Worm (Caenorhabditis elegans) whole organism, young adult: Measurements from ENCODE around the gene Y39A3B.8.

Experiments used
- B0261.1 ChIP-seq: sonication (generic microtip); optimal IDR thresholded peaks from 2 replicates; lab custom pipeline; 2016; ENCODE audit warnings: mild to moderate bottlenecking, missing genetic modification characterization, moderate library complexity, missing compliant biosample characterization
- F52B5.7 ChIP-seq: sonication (generic microtip); optimal IDR thresholded peaks from 2 replicates; lab custom pipeline; 2016; ENCODE audit warnings: mild to moderate bottlenecking, missing genetic modification characterization, missing compliant biosample characterization
- cebp-1 ChIP-seq, 2 experiments: fragments of 200-800 bp in 1 of 2; sonication (Bioruptor generic) in 1 of 2; sonication (generic microtip) in 1 of 2; IDR thresholded peaks in 1 of 2; optimal IDR thresholded peaks in 1 of 2; 2 replicates each; pipeline versions ENCODE4 v1.3.6 to Lab custom; 2017 to 2022; ENCODE audit warnings: missing compliant biosample characterization in 2 of 2, missing genetic modification characterization in 2 of 2, mild to moderate bottlenecking in 1 of 2, missing genetic modification reagents in 1 of 2, moderate library complexity in 1 of 2
- cebp-2 ChIP-seq: fragments of 200-800 bp; sonication (Bioruptor generic); IDR thresholded peaks from 2 replicates; pipeline ENCODE4 v1.3.6; 2022; ENCODE audit warnings: missing genetic modification characterization, missing compliant biosample characterization
- hrde-1 ChIP-seq: sonication (generic microtip); optimal IDR thresholded peaks from 2 replicates; lab custom pipeline; 2016; ENCODE audit warnings: missing genetic modification characterization, mild to moderate bottlenecking, missing compliant biosample characterization, moderate library complexity, missing genotype, missing genetic modification reagents, borderline replicate concordance
- lin-54 ChIP-seq: fragments of 200-800 bp; sonication (Bioruptor generic); optimal IDR thresholded peaks from 2 replicates; lab custom pipeline; 2018; ENCODE audit warnings: mild to moderate bottlenecking, missing genetic modification characterization, missing compliant biosample characterization
- nhr-179 ChIP-seq: sonication (generic microtip); optimal IDR thresholded peaks from 2 replicates; lab custom pipeline; 2016; ENCODE audit warnings: mild to moderate bottlenecking, missing genetic modification characterization, missing compliant biosample characterization
- nhr-80 ChIP-seq: sonication (generic microtip); optimal IDR thresholded peaks from 2 replicates; lab custom pipeline; 2016; ENCODE audit warnings: missing genetic modification characterization, missing compliant biosample characterization
- pha-4 ChIP-seq: fragments of 150-350 bp; sonication (generic microtip); optimal IDR thresholded peaks from 2 replicates; lab custom pipeline; 2014; ENCODE audit warnings: missing biosample characterization, missing genetic modification reagents, missing genetic modification characterization
- rpc-1 ChIP-seq, 2 experiments: fragments of 150-350 bp in 1 of 2; sonication (generic microtip) in 1 of 2; optimal IDR thresholded peaks; 2 replicates each; lab custom pipeline; 2014 to 2018; ENCODE audit warnings: missing biosample characterization in 1 of 2, missing genetic modification characterization in 1 of 2, missing genetic modification reagents in 1 of 2, missing genotype in 1 of 2
- somi-1 ChIP-seq: fragments of 200-800 bp; sonication (Bioruptor generic); optimal IDR thresholded peaks from 2 replicates; lab custom pipeline; 2018; ENCODE audit warnings: mild to moderate bottlenecking, missing genetic modification characterization, missing compliant biosample characterization
- unc-62 ChIP-seq: fragments of 150-350 bp; optimal IDR thresholded peaks from 2 replicates; lab custom pipeline; 2014; ENCODE audit warnings: missing biosample characterization, missing genetic modification reagents, missing genetic modification characterization

ce11 chrIII:1939625-1939988, 48.2 kb upstream of the Y39A3B.8 start:
- no peak for TF ChIP-seq lin-54
- no peak for TF ChIP-seq nhr-80
- no peak for TF ChIP-seq rpc-1 (optimal IDR thresholded peaks at IDR 0.05; lab: Kevin White, UChicago)
- no peak for TF ChIP-seq rpc-1 (tag; optimal IDR thresholded peaks at IDR 0.05; lab: Kevin White, UChicago)
- TF ChIP-seq F52B5.7, result no peak
- TF ChIP-seq hrde-1 (tag; lab: Kevin White, UChicago), result no peak
- no peak for TF ChIP-seq somi-1 (GFP tag; lab: Kevin White, UChicago)
- TF ChIP-seq B0261.1 (tag; lab: Kevin White, UChicago), result no peak
- TF ChIP-seq pha-4 (tag; lab: Kevin White, UChicago), result no peak
- TF ChIP-seq cebp-1 (GFP tag; IDR thresholded peaks at IDR 0.05; lab: Robert Waterston, UW), result no peak
- TF ChIP-seq cebp-1 (tag; optimal IDR thresholded peaks at IDR 0.05; lab: Kevin White, UChicago), result no peak
- no peak for TF ChIP-seq cebp-2
- TF ChIP-seq unc-62, result no peak
- no peak for TF ChIP-seq nhr-179 (tag; lab: Kevin White, UChicago)
